Worm (Caenorhabditis elegans): ENCODE results near the gene Y75B12B.1.

The Y75B12B.1 gene

DNA sequence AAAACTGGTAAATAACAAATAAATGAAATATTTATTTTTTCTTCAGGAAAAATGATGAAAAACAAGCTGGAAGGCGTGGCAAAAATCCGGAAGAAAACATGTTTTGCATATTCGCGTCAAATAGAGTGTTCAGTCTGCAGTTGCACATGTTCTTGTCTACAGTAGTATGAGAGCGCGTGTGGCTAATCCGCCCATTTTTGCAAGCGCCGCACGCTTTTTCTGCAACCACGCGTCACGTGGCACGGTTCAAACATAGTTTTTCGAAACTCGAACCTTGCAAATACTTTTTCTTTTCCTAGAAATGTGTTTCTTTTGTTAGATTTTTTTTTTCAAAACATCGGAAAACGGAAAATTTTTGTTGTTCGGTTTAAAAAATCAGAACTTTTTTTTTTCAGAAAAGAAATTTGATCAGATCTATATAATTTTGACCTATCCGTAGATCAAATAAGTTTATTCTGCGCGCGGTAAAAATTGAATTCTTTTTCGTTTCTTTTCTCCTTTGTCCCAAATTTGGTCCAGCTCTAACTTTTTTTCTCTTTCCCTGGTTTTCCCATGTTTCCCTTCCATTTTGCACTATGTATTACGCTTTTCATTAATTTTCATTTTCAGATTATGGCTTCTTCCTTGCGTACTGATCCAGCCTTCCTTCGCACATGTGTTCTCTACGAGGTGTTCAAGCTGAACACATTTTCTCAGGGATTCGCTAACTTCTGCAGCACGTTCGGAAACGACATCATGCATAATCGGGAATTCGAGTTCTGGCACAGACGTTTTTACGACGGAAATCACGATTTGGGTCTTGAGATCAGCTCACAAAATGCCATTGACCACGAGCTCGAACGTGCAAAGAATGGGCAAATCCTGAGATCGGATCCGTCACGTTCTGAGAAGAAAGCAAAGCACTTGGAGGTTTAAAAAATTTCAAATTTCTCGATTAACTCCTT, at the start of gene Y75B12B.1:
Gene Y75B12B.1, plus strand, starts transcription at position 603 of the 944 bp plus-strand sequence.
- TF ChIP-seq efl-1 (optimal IDR thresholded peaks at IDR 0.05) (no peak), efl-1 (GFP tag; optimal IDR thresholded peaks at IDR 0.05 in 1 of 2) (peak in 1 of 2 experiments; percentile 90), aha-1 (tag; optimal IDR thresholded peaks at IDR 0.05) (no peak)

DNA sequence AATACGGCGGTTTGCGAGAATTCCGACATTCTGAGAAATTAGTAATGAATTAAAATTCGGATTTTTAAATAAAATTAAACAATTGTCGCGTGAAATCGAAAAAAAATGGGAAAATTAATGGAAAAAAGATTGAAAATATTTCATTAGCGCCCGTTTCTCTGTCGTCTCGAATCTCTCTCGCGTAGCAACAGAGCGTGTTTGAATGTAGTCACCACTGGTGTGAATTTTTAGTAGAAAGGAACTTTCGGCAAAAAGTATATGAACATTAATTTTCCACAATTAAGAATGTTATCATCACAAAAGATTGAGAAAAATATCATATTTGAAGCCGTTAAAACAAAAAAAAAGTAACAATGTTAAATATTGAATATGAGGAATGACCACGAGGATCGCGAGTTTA, 47.7 kb upstream of the Y75B12B.1 start, which contains the start of gene aipl-1:
Gene aipl-1, minus strand, starts transcription at position 30 of the 400 bp plus-strand sequence.
- no peak for TF ChIP-seq zip-4 (GFP tag; optimal IDR thresholded peaks at IDR 0.05)
- TF ChIP-seq pax-3 (tag; optimal IDR thresholded peaks at IDR 0.05): peak; percentile 89
- peak; percentile 88 to 95 for TF ChIP-seq lin-35 (GFP tag; optimal IDR thresholded peaks at IDR 0.05)
- peak; percentile 24 for TF ChIP-seq nhr-11 (tag; optimal IDR thresholded peaks at IDR 0.05)
- peak; percentile 81 for TF ChIP-seq lin-13 (GFP tag; optimal IDR thresholded peaks at IDR 0.05)
- peak; percentile 79 for TF ChIP-seq nhr-47 (tag; optimal IDR thresholded peaks at IDR 0.05)
- no peak for TF ChIP-seq nhr-84 (tag; optimal IDR thresholded peaks at IDR 0.05)
- peak; percentile 36 for TF ChIP-seq dsc-1 (tag; optimal IDR thresholded peaks at IDR 0.05)
- TF ChIP-seq snpc-4 (tag; optimal IDR thresholded peaks at IDR 0.05): peak; percentile 68
- TF ChIP-seq sox-4 (tag; optimal IDR thresholded peaks at IDR 0.05): no peak
- peak; percentile 14; the same call in 1 of the 2 replicates for TF ChIP-seq ceh-88 (GFP tag; IDR thresholded peaks at IDR 0.05)
- TF ChIP-seq fkh-10 (GFP tag; optimal IDR thresholded peaks at IDR 0.05): peak; percentile 47
- TF ChIP-seq blmp-1 (tag; optimal IDR thresholded peaks at IDR 0.05): peak; percentile 95
- no peak for TF ChIP-seq aha-1 (tag; optimal IDR thresholded peaks at IDR 0.05)
- TF ChIP-seq C34B4.2 (tag; optimal IDR thresholded peaks at IDR 0.05): no peak
- peak in 1 of 2 experiments; percentile 67 for TF ChIP-seq ztf-11 (tag; optimal IDR thresholded peaks at IDR 0.05)
- TF ChIP-seq nhr-12 (tag; optimal IDR thresholded peaks at IDR 0.05): no peak
- TF ChIP-seq snu-23 (GFP tag; optimal IDR thresholded peaks at IDR 0.05): peak; percentile 86
- no peak for TF ChIP-seq ceh-8 (GFP tag; optimal IDR thresholded peaks at IDR 0.05)
- TF ChIP-seq lin-15B (tag; optimal IDR thresholded peaks at IDR 0.05): peak; percentile 94
- TF ChIP-seq ets-5 (GFP tag; IDR thresholded peaks at IDR 0.05): no peak
- TF ChIP-seq efl-1 (optimal IDR thresholded peaks at IDR 0.05): peak; percentile 90 to 92
- TF ChIP-seq efl-1 (GFP tag; optimal IDR thresholded peaks at IDR 0.05 in 1 of 2): peak; percentile 88 to 99
- TF ChIP-seq sup-37 (GFP tag; optimal IDR thresholded peaks at IDR 0.05): no peak
- peak; percentile 87 for TF ChIP-seq fkh-8 (tag; optimal IDR thresholded peaks at IDR 0.05)
- no peak for TF ChIP-seq unc-62 (GFP tag; optimal IDR thresholded peaks at IDR 0.05)
- TF ChIP-seq aly-2 (tag; optimal IDR thresholded peaks at IDR 0.05): no peak
- TF ChIP-seq ceh-63 (GFP tag; optimal IDR thresholded peaks at IDR 0.05): no peak
- TF ChIP-seq nhr-237 (tag; optimal IDR thresholded peaks at IDR 0.05): peak; percentile 6
- peak; percentile 66 for TF ChIP-seq isw-1 (GFP tag; IDR thresholded peaks at IDR 0.05)
- TF ChIP-seq nhr-19 (GFP tag; conservative IDR thresholded peaks at IDR 0.05): peak; percentile 72; the same call in 1 of the 2 replicates
- peak; percentile 75 for TF ChIP-seq fos-1 (tag; optimal IDR thresholded peaks at IDR 0.05)
- TF ChIP-seq mep-1 (tag; optimal IDR thresholded peaks at IDR 0.05): peak; percentile 84
- TF ChIP-seq grh-1 (GFP tag; IDR thresholded peaks at IDR 0.05): 0 out of 2 replicates have a peak, but pooled peaks have one; percentile 11
- no peak for TF ChIP-seq sptf-1 (tag; optimal IDR thresholded peaks at IDR 0.05)
- TF ChIP-seq mdl-1 (tag; optimal IDR thresholded peaks at IDR 0.05): peak in 1 of 2 experiments; percentile 59
- no peak for TF ChIP-seq unc-30 (tag; optimal IDR thresholded peaks at IDR 0.05)
- peak; percentile 47 for TF ChIP-seq nhr-85 (tag)
- peak; percentile 76 for TF ChIP-seq nhr-77 (tag; optimal IDR thresholded peaks at IDR 0.05)
- TF ChIP-seq unc-86 (tag; optimal IDR thresholded peaks at IDR 0.05): peak; percentile 49
- no peak for TF ChIP-seq hpl-2 (GFP tag; optimal IDR thresholded peaks at IDR 0.05)
- TF ChIP-seq lin-14 (GFP tag; optimal IDR thresholded peaks at IDR 0.05): peak; percentile 86
- TF ChIP-seq F16B12.6 (tag; optimal IDR thresholded peaks at IDR 0.05): peak; percentile 61
- no peak for TF ChIP-seq C04F5.9 (tag; optimal IDR thresholded peaks at IDR 0.05)
- TF ChIP-seq pqm-1 (tag; optimal IDR thresholded peaks at IDR 0.05): no peak
- TF ChIP-seq C16A3.4 (tag; optimal IDR thresholded peaks at IDR 0.05): peak; percentile 94
- TF ChIP-seq hlh-17 (GFP tag; optimal IDR thresholded peaks at IDR 0.05; ENCODE audit: borderline replicate concordance): no peak
- no peak for TF ChIP-seq alr-1 (tag; optimal IDR thresholded peaks at IDR 0.05; ENCODE audit: borderline replicate concordance)
- TF ChIP-seq tbx-2 (tag; optimal IDR thresholded peaks at IDR 0.05): peak; percentile 70

Data from whole organism, L1 larva.